Worm (Caenorhabditis elegans) whole organism, L3 larva: Measurements from ENCODE around the gene K09F6.9.

Experiments used
- ZK546.5 ChIP-seq: sonication (generic microtip); optimal IDR thresholded peaks from 2 replicates; lab custom pipeline; 2017; ENCODE audit warnings: missing biosample characterization, missing genetic modification characterization
- ceh-16 ChIP-seq: sonication (generic microtip); optimal IDR thresholded peaks from 2 replicates; lab custom pipeline; 2017; ENCODE audit warnings: missing biosample characterization, missing genetic modification characterization
- egl-27 ChIP-seq: sonication (generic microtip); optimal IDR thresholded peaks from 4 replicates; lab custom pipeline; 2017; ENCODE audit warnings: missing biosample characterization, missing genetic modification reagents, missing genetic modification characterization
- fkh-10 ChIP-seq: sonication (generic microtip); optimal IDR thresholded peaks from 2 replicates; lab custom pipeline; 2017; ENCODE audit warnings: missing biosample characterization, missing genetic modification reagents, missing genetic modification characterization
- mdl-1 ChIP-seq: fragments of 150-350 bp; optimal IDR thresholded peaks from 2 replicates; lab custom pipeline; 2014; ENCODE audit warnings: missing biosample characterization, missing genetic modification characterization
- nhr-12 ChIP-seq: fragments of 150-350 bp; optimal IDR thresholded peaks from 2 replicates; lab custom pipeline; 2014; ENCODE audit warnings: missing biosample characterization, missing genetic modification characterization
- nhr-237 ChIP-seq: fragments of 150-350 bp; optimal IDR thresholded peaks from 2 replicates; lab custom pipeline; 2014; ENCODE audit warnings: missing biosample characterization, missing genetic modification characterization
- skn-1 ChIP-seq: fragments of 150-350 bp; optimal IDR thresholded peaks from 2 replicates; lab custom pipeline; 2014; ENCODE audit warnings: missing biosample characterization, missing genetic modification characterization
- unc-62 ChIP-seq: fragments of 150-350 bp; sonication (generic microtip); optimal IDR thresholded peaks from 4 replicates; lab custom pipeline; 2014; ENCODE audit warnings: missing biosample characterization, missing genetic modification reagents, missing genetic modification characterization
- ztf-11 ChIP-seq: fragments of 150-350 bp; optimal IDR thresholded peaks from 2 replicates; lab custom pipeline; 2014; ENCODE audit warnings: missing biosample characterization, missing genetic modification characterization
- ztf-4 ChIP-seq: fragments of 150-350 bp; optimal IDR thresholded peaks from 2 replicates; lab custom pipeline; 2014; ENCODE audit warnings: missing biosample characterization, missing genetic modification characterization

DNA sequence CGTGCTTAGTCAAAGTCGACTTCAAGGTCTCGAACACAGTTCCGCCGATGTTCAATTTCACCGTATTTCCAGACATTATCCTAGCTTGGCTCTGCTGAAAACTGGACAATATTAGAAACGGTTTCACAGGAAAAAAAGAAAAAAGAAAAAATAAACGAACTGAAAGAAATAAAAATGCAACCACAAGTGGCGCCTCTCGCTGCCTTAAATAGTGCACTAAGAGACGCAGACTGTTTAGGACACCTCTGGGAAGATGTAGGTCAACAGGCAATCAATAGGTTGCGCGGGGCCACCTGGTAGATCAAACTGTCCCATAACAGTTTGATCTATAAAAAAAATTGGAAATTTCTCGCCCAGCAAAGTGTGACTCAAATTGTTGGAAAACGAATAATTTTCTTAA is 16.2 kb upstream of the K09F6.9 start, which contains the start of gene B0281.4:
- TF ChIP-seq ztf-4 (no peak), egl-27 (no peak), unc-62 (GFP tag; lab: Kevin White, UChicago) (no peak), nhr-12 (tag; lab: Kevin White, UChicago) (no peak), mdl-1 (no peak), ZK546.5 (no peak), ceh-16 (tag; lab: Kevin White, UChicago) (no peak), skn-1 (tag; lab: Kevin White, UChicago) (no peak), fkh-10 (GFP tag; lab: Kevin White, UChicago) (no peak), nhr-237 (tag; lab: Kevin White, UChicago) (no peak), ztf-11 (no peak)
